Fruit fly (Drosophila melanogaster) whole organism, prepupa: ENCODE measurements around the gene shams.

Source experiments
- CG10669 ChIP-seq: fragments of 200-800 bp; sonication (Bioruptor generic); optimal IDR thresholded peaks from 3 replicates; lab custom pipeline; 2018; ENCODE audit warnings: missing biosample characterization, mild to moderate bottlenecking, missing genetic modification characterization, moderate library complexity
- CG15336 ChIP-seq: fragments of 200-800 bp; sonication (Bioruptor generic); IDR thresholded peaks from 2 replicates; pipeline ENCODE4 v1.3.6; 2022; ENCODE audit warnings: missing biosample characterization, missing genetic modification characterization
- CG6792 ChIP-seq: fragments of 200-800 bp; sonication (Bioruptor generic); optimal IDR thresholded peaks from 3 replicates; lab custom pipeline; 2016; ENCODE audit warnings: missing biosample characterization, missing genetic modification characterization
- CG6808 ChIP-seq: fragments of 200-800 bp; sonication (Bioruptor generic); optimal IDR thresholded peaks from 3 replicates; lab custom pipeline; 2017; ENCODE audit warnings: missing biosample characterization, missing genetic modification characterization, mild to moderate bottlenecking, moderate library complexity, missing genetic modification reagents
- CG8119 ChIP-seq: fragments of 200-800 bp; sonication (Bioruptor generic); IDR thresholded peaks from 3 replicates; pipeline ENCODE4 v1.3.6; 2022; ENCODE audit warnings: missing biosample characterization, missing genetic modification characterization
- CG8632 ChIP-seq: fragments of 200-800 bp; sonication (Bioruptor generic); optimal IDR thresholded peaks from 3 replicates; lab custom pipeline; 2016; ENCODE audit warnings: missing biosample characterization, missing genetic modification characterization
- Ets21C ChIP-seq: fragments of 200-800 bp; sonication (Bioruptor generic); optimal IDR thresholded peaks from 3 replicates; lab custom pipeline; 2016; ENCODE audit warnings: missing biosample characterization, missing genetic modification characterization
- Ets96B ChIP-seq: fragments of 200-800 bp; optimal IDR thresholded peaks from 2 replicates; lab custom pipeline; 2019; ENCODE audit warnings: missing biosample characterization, mild to moderate bottlenecking, missing genetic modification characterization, moderate library complexity
- Lpt ChIP-seq: fragments of 200-800 bp; sonication (Bioruptor generic); optimal IDR thresholded peaks from 3 replicates; lab custom pipeline; 2016; ENCODE audit warnings: missing biosample characterization, missing genetic modification characterization
- Met ChIP-seq: fragments of 200-800 bp; sonication (Bioruptor generic); optimal IDR thresholded peaks from 3 replicates; lab custom pipeline; 2016; ENCODE audit warnings: missing biosample characterization, missing genetic modification characterization
- achi ChIP-seq: fragments of 200-800 bp; sonication (Bioruptor generic); optimal IDR thresholded peaks from 3 replicates; lab custom pipeline; 2016; ENCODE audit warnings: missing biosample characterization, missing genetic modification characterization
- eg ChIP-seq: fragments of 200-800 bp; sonication (Bioruptor generic); IDR thresholded peaks from 3 replicates; pipeline ENCODE4 v1.3.6; 2022; ENCODE audit warnings: missing biosample characterization, missing genetic modification characterization
- net ChIP-seq: fragments of 200-800 bp; sonication (Bioruptor generic); optimal IDR thresholded peaks from 3 replicates; lab custom pipeline; 2016; ENCODE audit warnings: missing biosample characterization, missing genetic modification characterization

dm6 chr3R:25036644-25037043 lies 37.8 kb downstream of the shams start, which contains the start of gene CG31115:
- TF ChIP-seq CG10669 (no peak), Ets96B (tag; lab: Kevin White, UChicago) (no peak), Met (GFP tag; lab: Kevin White, UChicago) (no peak), achi (GFP tag; lab: Kevin White, UChicago) (no peak), CG8119 (GFP tag; lab: Robert Waterston, UW) (no peak), CG8632 (GFP tag; lab: Kevin White, UChicago) (no peak), eg (GFP tag; lab: Robert Waterston, UW) (no peak), CG6808 (no peak), Ets21C (GFP tag; lab: Kevin White, UChicago) (no peak), net (GFP tag; lab: Kevin White, UChicago) (no peak), CG6792 (GFP tag; lab: Kevin White, UChicago) (no peak), CG15336 (GFP tag; lab: Robert Waterston, UW) (no peak), Lpt (GFP tag; lab: Kevin White, UChicago) (no peak)
